Worm (Caenorhabditis elegans): ENCODE data around the gene cni-1.

The cni-1 gene

ce11 chrV:13170497-13170896 lies 9.6 kb upstream of the cni-1 start:
- TF ChIP-seq ces-1 (GFP tag; optimal IDR thresholded peaks at IDR 0.05) (peak; percentile 82), elt-1 (tag; optimal IDR thresholded peaks at IDR 0.05; ENCODE audit: borderline replicate concordance, insufficient read depth) (no peak)

ce11 chrV:13173718-13174117 lies 6.4 kb upstream of the cni-1 start:
- peak; percentile 20 for TF ChIP-seq blmp-1 (tag; optimal IDR thresholded peaks at IDR 0.05)
- TF ChIP-seq sptf-1 (tag; optimal IDR thresholded peaks at IDR 0.05), result no peak

ce11 chrV:13176117-13176753 lies 3.9 kb upstream of the cni-1 start, which contains the start of gene him-17:
Gene him-17 (plus strand): TSS chrV:13176711.
- TF ChIP-seq bed-3 (GFP tag; optimal IDR thresholded peaks at IDR 0.05) (peak; percentile 42), flh-1 (GFP tag; optimal IDR thresholded peaks at IDR 0.05) (no peak), elt-1 (tag; optimal IDR thresholded peaks at IDR 0.05; ENCODE audit: borderline replicate concordance, insufficient read depth) (peak; percentile 40), lin-13 (tag; optimal IDR thresholded peaks at IDR 0.05) (peak; percentile 47), mab-5 (tag; optimal IDR thresholded peaks at IDR 0.05) (peak; percentile 65), pha-4 (tag; optimal IDR thresholded peaks at IDR 0.05) (peak; percentile 57), mls-2 (tag; optimal IDR thresholded peaks at IDR 0.05) (peak; percentile 85), nhr-2 (tag; optimal IDR thresholded peaks at IDR 0.05) (no peak), zip-8 (tag; optimal IDR thresholded peaks at IDR 0.05) (no peak), unc-39 (tag; optimal IDR thresholded peaks at IDR 0.05) (no peak), cnd-1 (tag; optimal IDR thresholded peaks at IDR 0.05) (peak; percentile 44), hlh-1 (tag; optimal IDR thresholded peaks at IDR 0.05) (peak; percentile 47), nhr-12 (tag; optimal IDR thresholded peaks at IDR 0.05) (no peak), unc-120 (tag; optimal IDR thresholded peaks at IDR 0.05; ENCODE audit: poor library complexity, severe bottlenecking) (peak; percentile 43), nhr-28 (tag; optimal IDR thresholded peaks at IDR 0.05) (no peak), mep-1 (tag; optimal IDR thresholded peaks at IDR 0.05) (peak; percentile 72), M03D4.4 (tag; optimal IDR thresholded peaks at IDR 0.05) (peak; percentile 67), tbx-8 (GFP tag; optimal IDR thresholded peaks at IDR 0.05) (no peak), sptf-1 (tag; optimal IDR thresholded peaks at IDR 0.05) (peak; percentile 72), blmp-1 (tag; optimal IDR thresholded peaks at IDR 0.05) (no peak), sem-2 (GFP tag; optimal IDR thresholded peaks at IDR 0.05) (peak; percentile 49), ceh-43 (GFP tag; optimal IDR thresholded peaks at IDR 0.05) (peak; percentile 61), ceh-83 (GFP tag; optimal IDR thresholded peaks at IDR 0.05) (peak; percentile 19), elt-3 (tag; optimal IDR thresholded peaks at IDR 0.05) (no peak), lsy-2 (tag; optimal IDR thresholded peaks at IDR 0.05) (peak; percentile 2), snpc-4 (tag; optimal IDR thresholded peaks at IDR 0.05) (no peak), drap-1 (GFP tag; optimal IDR thresholded peaks at IDR 0.05) (peak; percentile 54), ztf-11 (tag; optimal IDR thresholded peaks at IDR 0.05) (peak; percentile 27), nhr-237 (tag; optimal IDR thresholded peaks at IDR 0.05) (peak; percentile 2), ces-1 (GFP tag; optimal IDR thresholded peaks at IDR 0.05) (no peak), lin-32 (GFP tag; optimal IDR thresholded peaks at IDR 0.05) (no peak), ham-2 (GFP tag; optimal IDR thresholded peaks at IDR 0.05) (peak; percentile 39)

DNA sequence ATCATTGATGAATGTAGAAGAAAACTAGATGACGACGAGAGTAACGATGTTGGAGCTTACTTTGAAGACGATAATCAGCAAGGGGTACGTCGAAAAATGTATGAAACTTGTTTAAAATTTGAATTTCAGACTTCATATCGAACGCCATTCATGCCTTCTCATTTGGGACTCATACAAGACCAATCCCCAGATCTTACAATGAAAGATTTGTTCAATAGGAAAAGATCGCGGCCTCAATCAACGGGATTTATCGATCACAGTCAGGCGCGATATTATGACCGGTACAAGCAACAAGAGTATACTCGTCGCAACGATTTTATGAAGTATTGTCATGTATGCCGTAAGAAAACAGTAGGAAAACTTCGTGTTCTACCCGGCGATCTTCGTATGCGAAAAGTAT lies 3.3 kb upstream of the cni-1 start:
- TF ChIP-seq pha-4 (tag; optimal IDR thresholded peaks at IDR 0.05) (no peak), zip-8 (tag; optimal IDR thresholded peaks at IDR 0.05) (no peak), nhr-28 (tag; optimal IDR thresholded peaks at IDR 0.05) (no peak), sptf-1 (tag; optimal IDR thresholded peaks at IDR 0.05) (no peak), ceh-39 (tag; optimal IDR thresholded peaks at IDR 0.05) (no peak)

ce11 chrV:13181450-13181849 lies 1.3 kb downstream of the cni-1 start:
- TF ChIP-seq cnd-1 (tag; optimal IDR thresholded peaks at IDR 0.05) (no peak), zip-8 (tag; optimal IDR thresholded peaks at IDR 0.05) (no peak), nhr-28 (tag; optimal IDR thresholded peaks at IDR 0.05) (no peak), sptf-1 (tag; optimal IDR thresholded peaks at IDR 0.05) (no peak), ces-1 (GFP tag; optimal IDR thresholded peaks at IDR 0.05) (no peak), unc-120 (tag; optimal IDR thresholded peaks at IDR 0.05; ENCODE audit: poor library complexity, severe bottlenecking) (no peak), lsy-2 (tag; optimal IDR thresholded peaks at IDR 0.05) (no peak), nhr-237 (tag; optimal IDR thresholded peaks at IDR 0.05) (no peak), nhr-2 (tag; optimal IDR thresholded peaks at IDR 0.05) (no peak), ceh-39 (tag; optimal IDR thresholded peaks at IDR 0.05) (no peak), mab-5 (tag; optimal IDR thresholded peaks at IDR 0.05) (no peak), elt-1 (tag; optimal IDR thresholded peaks at IDR 0.05; ENCODE audit: borderline replicate concordance, insufficient read depth) (no peak), bed-3 (GFP tag; optimal IDR thresholded peaks at IDR 0.05) (no peak), hlh-1 (tag; optimal IDR thresholded peaks at IDR 0.05) (no peak), mls-2 (tag; optimal IDR thresholded peaks at IDR 0.05) (no peak), M03D4.4 (tag; optimal IDR thresholded peaks at IDR 0.05) (no peak), unc-39 (tag; optimal IDR thresholded peaks at IDR 0.05) (no peak), snpc-4 (tag; optimal IDR thresholded peaks at IDR 0.05) (no peak), nhr-76 (tag; optimal IDR thresholded peaks at IDR 0.05) (no peak)

Data from whole organism, mixed stage, embryonic.